Worm (Caenorhabditis elegans) whole organism, young adult: Measurements from ENCODE around the gene clec-145.

Experiments used
- F52B5.7 ChIP-seq: sonication (generic microtip); optimal IDR thresholded peaks from 2 replicates; lab custom pipeline; 2016; ENCODE audit warnings: mild to moderate bottlenecking, missing genetic modification characterization, missing compliant biosample characterization
- ama-1 ChIP-seq, 3 experiments: fragments of 150-350 bp in 1 of 3; sonication (generic microtip) in 2 of 3; optimal IDR thresholded peaks; 2 replicates each; lab custom pipeline; 2014 to 2018; ENCODE audit warnings: missing biosample characterization in 2 of 3, missing genetic modification characterization in 2 of 3, missing genetic modification reagents in 2 of 3
- atf-7 ChIP-seq: sonication (generic microtip); optimal IDR thresholded peaks from 2 replicates; lab custom pipeline; 2017; ENCODE audit warnings: mild to moderate bottlenecking, missing genetic modification characterization, missing compliant biosample characterization
- ccch-3 ChIP-seq: fragments of 200-800 bp; sonication (Bioruptor generic); optimal IDR thresholded peaks from 2 replicates; lab custom pipeline; 2018; ENCODE audit warnings: mild to moderate bottlenecking, missing genetic modification characterization, missing compliant biosample characterization
- ets-4 ChIP-seq: fragments of 200-800 bp; sonication (Bioruptor generic); optimal IDR thresholded peaks from 2 replicates; lab custom pipeline; 2018; ENCODE audit warnings: mild to moderate bottlenecking, missing genetic modification characterization, missing compliant biosample characterization
- hmg-1.2 ChIP-seq: fragments of 200-800 bp; sonication (Bioruptor generic); IDR thresholded peaks from 2 replicates; pipeline ENCODE4 v1.3.6; 2022; ENCODE audit warnings: missing genetic modification reagents, missing genetic modification characterization, missing compliant biosample characterization
- let-607 ChIP-seq, 2 experiments: fragments of 200-800 bp in 1 of 2; sonication (Bioruptor generic) in 1 of 2; sonication (generic microtip) in 1 of 2; optimal IDR thresholded peaks; 2 replicates each; lab custom pipeline; 2016 to 2018; ENCODE audit warnings: mild to moderate bottlenecking in 2 of 2, missing compliant biosample characterization in 2 of 2, missing genetic modification characterization in 2 of 2, moderate library complexity in 2 of 2, missing genotype in 1 of 2
- nfya-1 ChIP-seq: sonication (generic microtip); optimal IDR thresholded peaks from 2 replicates; lab custom pipeline; 2017; ENCODE audit warnings: antibody characterized with exemption, missing compliant biosample characterization, missing genetic modification characterization, borderline replicate concordance; ENCODE audit not compliant: insufficient read depth
- sea-2 ChIP-seq: fragments of 200-800 bp; sonication (Bioruptor generic); IDR thresholded peaks from 2 replicates; pipeline ENCODE4 v1.3.6; 2022; ENCODE audit warnings: missing genetic modification characterization, missing compliant biosample characterization
- snpc-1.1 ChIP-seq: sonication (generic microtip); optimal IDR thresholded peaks from 2 replicates; lab custom pipeline; 2017; ENCODE audit warnings: missing genetic modification characterization, mild to moderate bottlenecking, missing compliant biosample characterization, antibody characterized with exemption, moderate library complexity, missing genotype, missing genetic modification reagents; ENCODE audit not compliant: insufficient read depth
- unc-62 ChIP-seq: fragments of 150-350 bp; optimal IDR thresholded peaks from 2 replicates; lab custom pipeline; 2014; ENCODE audit warnings: missing biosample characterization, missing genetic modification reagents, missing genetic modification characterization

ce11 chrII:13627001-13627400 lies 36.6 kb upstream of the clec-145 start, which contains the start of gene gst-19:
- TF ChIP-seq ets-4 (GFP tag; lab: Kevin White, UChicago) (no peak), snpc-1.1 (no peak), hmg-1.2 (no peak), atf-7 (no peak), sea-2 (GFP tag; lab: Robert Waterston, UW) (no peak), ama-1 (optimal IDR thresholded peaks at IDR 0.05; lab: Kevin White, UChicago) (no peak), ama-1 (GFP tag; optimal IDR thresholded peaks at IDR 0.05; lab: Kevin White, UChicago) (no peak), unc-62 (GFP tag; lab: Kevin White, UChicago) (no peak), F52B5.7 (no peak), let-607 (tag; optimal IDR thresholded peaks at IDR 0.05; lab: Kevin White, UChicago) (no peak), nfya-1 (tag; lab: Kevin White, UChicago) (no peak), ccch-3 (GFP tag; lab: Kevin White, UChicago) (no peak)
